Worm (Caenorhabditis elegans): Measurements from ENCODE around the gene nlp-51.

DNA sequence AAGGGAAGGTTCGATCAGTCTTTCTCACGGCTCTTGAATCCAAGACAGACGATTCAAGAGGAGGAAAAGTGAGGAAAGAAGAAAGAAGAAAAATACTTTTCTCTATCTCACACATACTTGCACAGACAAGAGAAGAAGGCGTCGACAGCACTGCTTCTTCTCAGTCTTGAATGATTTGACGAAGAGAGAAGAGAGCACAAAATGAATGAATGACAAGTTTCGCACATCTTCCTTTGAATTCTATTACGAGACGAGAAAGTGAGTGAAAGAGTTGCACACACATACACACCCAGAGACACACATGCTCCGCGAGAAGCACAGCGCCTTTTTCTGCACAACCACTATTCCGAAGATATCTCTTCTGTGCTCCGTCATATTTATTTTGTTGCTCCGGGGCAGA lies 16.2 kb upstream of the nlp-51 start:
- TF ChIP-seq xbp-1 (tag; optimal IDR thresholded peaks at IDR 0.05) (no peak), aha-1 (tag; optimal IDR thresholded peaks at IDR 0.05) (no peak), efl-1 (optimal IDR thresholded peaks at IDR 0.05) (no peak), efl-1 (GFP tag; optimal IDR thresholded peaks at IDR 0.05 in 1 of 2) (no peak), lin-15B (tag; optimal IDR thresholded peaks at IDR 0.05) (no peak), ztf-11 (tag; optimal IDR thresholded peaks at IDR 0.05) (no peak), egl-13 (tag; optimal IDR thresholded peaks at IDR 0.05) (no peak)
